Fruit fly (Drosophila melanogaster): ENCODE results near the gene CCKLR-17D1.

- TF ChIP-seq toe (GFP tag; optimal IDR thresholded peaks at IDR 0.05) (no peak), kay (GFP tag; ENCODE audit: borderline replicate concordance) (no peak), CG7101 (tag; optimal IDR thresholded peaks at IDR 0.05) (no peak), CG1620 (GFP tag; optimal IDR thresholded peaks at IDR 0.05) (no peak), ovo (GFP tag; optimal IDR thresholded peaks at IDR 0.05) (no peak), Mnt (GFP tag; optimal IDR thresholded peaks at IDR 0.05) (no peak), Crg-1 (GFP tag; optimal IDR thresholded peaks at IDR 0.05) (no peak), tj (GFP tag; optimal IDR thresholded peaks at IDR 0.05) (no peak), pad (GFP tag; optimal IDR thresholded peaks at IDR 0.05) (no peak), CG33017 (tag; optimal IDR thresholded peaks at IDR 0.05) (no peak), CG11617 (GFP tag; optimal IDR thresholded peaks at IDR 0.05) (no peak), CG14711 (tag; optimal IDR thresholded peaks at IDR 0.05) (no peak)
These were observed 40.6 kb downstream of the CCKLR-17D1 start, which contains the start of gene phtm for dm6 chrX:18685726-18686125.

All from whole organism, adult.